Fruit fly (Drosophila melanogaster) whole organism, embryonic: ENCODE data around the gene RpS25.

Source experiments
- B-H2 ChIP-seq: fragments of 200-800 bp; sonication (Bioruptor generic); optimal IDR thresholded peaks from 2 replicates; lab custom pipeline; 2018; ENCODE audit warnings: missing biosample characterization, mild to moderate bottlenecking, missing genetic modification characterization
- BEAF-32 ChIP-seq: fragments of 200-800 bp; sonication (Bioruptor generic); optimal IDR thresholded peaks from 3 replicates; lab custom pipeline; 2017; ENCODE audit warnings: missing biosample characterization, missing genetic modification characterization, mild to moderate bottlenecking, moderate library complexity, missing genetic modification reagents
- CG11456 ChIP-seq: fragments of 200-800 bp; sonication (Bioruptor generic); IDR thresholded peaks from 3 replicates; pipeline ENCODE4 v1.3.6; 2022; ENCODE audit warnings: missing biosample characterization, missing genetic modification characterization
- CG1603 ChIP-seq: fragments of 200-800 bp; sonication (Bioruptor generic); optimal IDR thresholded peaks from 2 replicates; lab custom pipeline; 2019; ENCODE audit warnings: missing biosample characterization, mild to moderate bottlenecking, missing genetic modification characterization, moderate library complexity
- CG16863 ChIP-seq: fragments of 200-800 bp; sonication (Bioruptor generic); optimal IDR thresholded peaks from 3 replicates; lab custom pipeline; 2016; ENCODE audit warnings: missing biosample characterization, missing genetic modification characterization
- CG17385 ChIP-seq: fragments of 200-800 bp; sonication (Bioruptor generic); optimal IDR thresholded peaks from 3 replicates; lab custom pipeline; 2018; ENCODE audit warnings: missing biosample characterization, mild to moderate bottlenecking, missing genetic modification characterization
- CG17802 ChIP-seq: fragments of 200-800 bp; sonication (Bioruptor generic); optimal IDR thresholded peaks from 2 replicates; lab custom pipeline; 2018; ENCODE audit warnings: missing biosample characterization, mild to moderate bottlenecking, missing genetic modification characterization, moderate library complexity
- CG18599 ChIP-seq: fragments of 200-800 bp; sonication (Bioruptor generic); optimal IDR thresholded peaks from 3 replicates; lab custom pipeline; 2017; ENCODE audit warnings: missing biosample characterization, missing genetic modification characterization, mild to moderate bottlenecking, moderate library complexity, missing genetic modification reagents
- CG2116 ChIP-seq: fragments of 200-800 bp; sonication (Bioruptor generic); optimal IDR thresholded peaks from 3 replicates; lab custom pipeline; 2018; ENCODE audit warnings: missing biosample characterization, mild to moderate bottlenecking, missing genetic modification characterization
- CG3065 ChIP-seq: fragments of 200-800 bp; sonication (Bioruptor generic); optimal IDR thresholded peaks from 2 replicates; lab custom pipeline; 2016; ENCODE audit warnings: missing biosample characterization, missing genetic modification characterization
- CG32772 ChIP-seq: fragments of 200-800 bp; sonication (Bioruptor generic); IDR thresholded peaks from 2 replicates; pipeline ENCODE4 v1.3.6; 2022; ENCODE audit warnings: missing biosample characterization, missing genetic modification characterization
- CG42726 ChIP-seq: fragments of 200-800 bp; sonication (Bioruptor generic); IDR thresholded peaks from 2 replicates; pipeline ENCODE4 v1.3.6; 2022; ENCODE audit warnings: missing biosample characterization, missing genetic modification characterization; ENCODE audit not compliant: partially characterized antibody
- CG4404 ChIP-seq: fragments of 200-800 bp; sonication (Bioruptor generic); IDR thresholded peaks from 2 replicates; pipeline ENCODE4 v1.3.6; 2022; ENCODE audit warnings: missing biosample characterization, missing genetic modification characterization
- CG4424 ChIP-seq: fragments of 200-800 bp; sonication (Bioruptor generic); optimal IDR thresholded peaks from 3 replicates; lab custom pipeline; 2016; ENCODE audit warnings: missing biosample characterization, missing genetic modification characterization
- CG4617 ChIP-seq: fragments of 200-800 bp; sonication (Bioruptor generic); optimal IDR thresholded peaks from 3 replicates; lab custom pipeline; 2016; ENCODE audit warnings: missing biosample characterization, missing genetic modification characterization, borderline replicate concordance
- CG7556 ChIP-seq: fragments of 200-800 bp; sonication (Bioruptor generic); optimal IDR thresholded peaks from 2 replicates; lab custom pipeline; 2017; ENCODE audit warnings: missing biosample characterization, mild to moderate bottlenecking, missing genetic modification characterization
- CG8388 ChIP-seq: fragments of 200-800 bp; sonication (Bioruptor generic); optimal IDR thresholded peaks from 2 replicates; lab custom pipeline; 2019; ENCODE audit warnings: missing biosample characterization, mild to moderate bottlenecking, missing genetic modification characterization, moderate library complexity
- Chrac-16 ChIP-seq: fragments of 200-800 bp; sonication (Bioruptor generic); optimal IDR thresholded peaks from 3 replicates; lab custom pipeline; 2016; ENCODE audit warnings: missing biosample characterization, missing genetic modification characterization
- E2f1 ChIP-seq: fragments of 200-800 bp; sonication (Bioruptor generic); IDR thresholded peaks from 2 replicates; pipeline ENCODE4 v1.3.6; 2022; ENCODE audit warnings: missing biosample characterization, missing genetic modification characterization
- E2f2 ChIP-seq: fragments of 200-800 bp; sonication (Bioruptor generic); IDR thresholded peaks from 2 replicates; pipeline ENCODE4 v1.3.6; 2022; ENCODE audit warnings: missing biosample characterization, missing genetic modification characterization
- Gug ChIP-seq: fragments of 200-800 bp; sonication (Bioruptor generic); IDR thresholded peaks from 4 replicates; pipeline ENCODE4 v1.3.6; 2022; ENCODE audit warnings: missing biosample characterization, missing genetic modification characterization
- Hmr ChIP-seq: fragments of 200-800 bp; sonication (Bioruptor generic); optimal IDR thresholded peaks from 3 replicates; lab custom pipeline; 2017; ENCODE audit warnings: mild to moderate bottlenecking, missing biosample characterization, missing genetic modification reagents, missing genetic modification characterization
- Nf-YA ChIP-seq: fragments of 200-800 bp; sonication (Bioruptor generic); IDR thresholded peaks from 2 replicates; pipeline ENCODE4 v1.3.6; 2022; ENCODE audit warnings: missing biosample characterization, missing genetic modification characterization
- Sin3A ChIP-seq: fragments of >200 bp; optimal IDR thresholded peaks from 2 replicates; lab custom pipeline; 2018
- bcd ChIP-seq: fragments of 200-800 bp; sonication (Bioruptor generic); optimal IDR thresholded peaks from 2 replicates; lab custom pipeline; 2017; ENCODE audit warnings: missing biosample characterization, mild to moderate bottlenecking, missing genetic modification characterization
- bsh ChIP-seq, 2 experiments: fragments of 200-800 bp; sonication (Bioruptor generic); optimal IDR thresholded peaks; 2 replicates each; lab custom pipeline; 2017 to 2018; ENCODE audit warnings: mild to moderate bottlenecking in 2 of 2, missing biosample characterization in 2 of 2, missing genetic modification characterization in 2 of 2, moderate library complexity in 1 of 2
- cas ChIP-seq: fragments of 200-800 bp; sonication (Bioruptor generic); IDR thresholded peaks from 2 replicates; pipeline ENCODE4 v1.3.6; 2022; ENCODE audit warnings: missing biosample characterization, missing genetic modification characterization
- dpn ChIP-seq, 2 experiments: fragments of 200-800 bp; sonication (Bioruptor generic); optimal IDR thresholded peaks; 3 replicates each; lab custom pipeline; 2016; ENCODE audit warnings: missing biosample characterization in 2 of 2, missing genetic modification characterization in 2 of 2
- ems ChIP-seq: fragments of 200-800 bp; sonication (Bioruptor generic); optimal IDR thresholded peaks from 3 replicates; lab custom pipeline; 2016; ENCODE audit warnings: missing biosample characterization, missing genetic modification characterization
- esg ChIP-seq: fragments of 200-800 bp; sonication (Bioruptor generic); conservative IDR thresholded peaks from 2 replicates; pipeline ENCODE4 v1.3.6; 2022; ENCODE audit warnings: missing biosample characterization, missing genetic modification characterization
- gce ChIP-seq: fragments of 200-800 bp; sonication (Bioruptor generic); IDR thresholded peaks from 3 replicates; pipeline ENCODE4 v1.3.6; 2022; ENCODE audit warnings: missing biosample characterization, missing genetic modification characterization
- grn ChIP-seq: fragments of 200-800 bp; sonication (Bioruptor generic); optimal IDR thresholded peaks from 3 replicates; lab custom pipeline; 2017; ENCODE audit warnings: missing biosample characterization, missing genetic modification characterization
- gro ChIP-seq: fragments of 200-800 bp; sonication (Bioruptor generic); optimal IDR thresholded peaks from 2 replicates; lab custom pipeline; 2016; ENCODE audit warnings: missing biosample characterization, missing genetic modification characterization
- hth ChIP-seq: fragments of >200 bp; optimal IDR thresholded peaks from 2 replicates; lab custom pipeline; 2017; ENCODE audit warnings: inconsistent platforms
- ind ChIP-seq: fragments of 200-800 bp; sonication (Bioruptor generic); optimal IDR thresholded peaks from 3 replicates; lab custom pipeline; 2016; ENCODE audit warnings: missing biosample characterization, missing genetic modification characterization
- kay ChIP-seq: fragments of 200-800 bp; sonication (Bioruptor generic); optimal IDR thresholded peaks from 2 replicates; lab custom pipeline; 2016; ENCODE audit warnings: missing biosample characterization, missing genetic modification characterization
- klu ChIP-seq: fragments of 200-800 bp; sonication (Bioruptor generic); IDR thresholded peaks from 2 replicates; pipeline ENCODE4 v1.3.6; 2022; ENCODE audit warnings: missing biosample characterization, missing genetic modification characterization
- odd ChIP-seq: fragments of 200-800 bp; sonication (Bioruptor generic); optimal IDR thresholded peaks from 2 replicates; lab custom pipeline; 2017; ENCODE audit warnings: missing biosample characterization, mild to moderate bottlenecking, missing genetic modification characterization
- onecut ChIP-seq: fragments of 200-800 bp; sonication (Bioruptor generic); IDR thresholded peaks from 2 replicates; pipeline ENCODE4 v1.3.6; 2022; ENCODE audit warnings: missing biosample characterization, missing genetic modification characterization
- org-1 ChIP-seq: fragments of 200-800 bp; sonication (Bioruptor generic); optimal IDR thresholded peaks from 2 replicates; lab custom pipeline; 2017; ENCODE audit warnings: missing biosample characterization, missing genetic modification characterization
- pita ChIP-seq: fragments of 200-800 bp; sonication (Bioruptor generic); optimal IDR thresholded peaks from 2 replicates; lab custom pipeline; 2017; ENCODE audit warnings: missing biosample characterization, mild to moderate bottlenecking, missing genetic modification characterization
- prd ChIP-seq, 3 experiments: fragments of >200 bp in 2 of 3; fragments of 200-800 bp in 1 of 3; sonication (Bioruptor generic) in 1 of 3; optimal IDR thresholded peaks in 2 of 3; IDR thresholded peaks in 1 of 3; 2 replicates in 2 of 3; 3 replicates in 1 of 3; pipeline versions ENCODE4 v1.3.6 to Lab custom; 2017 to 2022; ENCODE audit warnings: missing biosample characterization in 1 of 3, missing genetic modification characterization in 1 of 3
- slbo ChIP-seq: fragments of 200-800 bp; sonication (Bioruptor generic); IDR thresholded peaks from 2 replicates; pipeline ENCODE4 v1.3.6; 2022; ENCODE audit warnings: missing biosample characterization, missing genetic modification characterization
- stwl ChIP-seq: fragments of 200-800 bp; sonication (Bioruptor generic); optimal IDR thresholded peaks from 3 replicates; lab custom pipeline; 2018; ENCODE audit warnings: missing biosample characterization, mild to moderate bottlenecking, missing genetic modification characterization, moderate library complexity
- tin ChIP-seq: fragments of 200-800 bp; sonication (Bioruptor generic); optimal IDR thresholded peaks from 3 replicates; lab custom pipeline; 2016; ENCODE audit warnings: missing biosample characterization, missing genetic modification characterization
- trem ChIP-seq: fragments of 200-800 bp; optimal IDR thresholded peaks from 3 replicates; lab custom pipeline; 2019; ENCODE audit warnings: missing biosample characterization, mild to moderate bottlenecking, missing genetic modification characterization, moderate library complexity
- tx ChIP-seq: fragments of 200-800 bp; sonication (Bioruptor generic); optimal IDR thresholded peaks from 2 replicates; lab custom pipeline; 2016; ENCODE audit warnings: missing biosample characterization, missing genetic modification characterization
- vfl ChIP-seq: fragments of 200-800 bp; sonication (Bioruptor generic); optimal IDR thresholded peaks from 2 replicates; lab custom pipeline; 2016; ENCODE audit warnings: missing biosample characterization, missing genetic modification characterization
- zen2 ChIP-seq: fragments of 200-800 bp; sonication (Bioruptor generic); IDR thresholded peaks from 3 replicates; pipeline ENCODE4 v1.3.6; 2022; ENCODE audit warnings: missing biosample characterization, missing genetic modification characterization; ENCODE audit not compliant: partially characterized antibody

Gene RpS25

dm6 chr3R:11221437-11222230 lies 5.5 kb upstream of the RpS25 start, which contains the start of the genes CG6693 and RpL3 (continued):
- peak; percentile 77; the same call in 1 of the 2 replicates for TF ChIP-seq CG42726
- peak; percentile 14 for TF ChIP-seq kay (GFP tag; lab: Kevin White, UChicago)
- no peak for TF ChIP-seq hth (lab: Kevin White, UChicago)
- no peak for TF ChIP-seq CG32772 (GFP tag; lab: Robert Waterston, UW)
- TF ChIP-seq CG2116 (GFP tag; lab: Kevin White, UChicago): peak; percentile 70
- peak; percentile 58 for TF ChIP-seq CG8388 (GFP tag; lab: Kevin White, UChicago)
- peak; percentile 89 for TF ChIP-seq B-H2
- peak; percentile 20; the same call in 1 of the 4 replicates for TF ChIP-seq Gug (GFP tag; lab: Robert Waterston, UW)
- TF ChIP-seq CG7556: peak; percentile 56
- peak; percentile 49 for TF ChIP-seq stwl (tag; lab: Kevin White, UChicago)
- no peak for TF ChIP-seq CG4404 (GFP tag; lab: Robert Waterston, UW)
- peak; percentile 56 for TF ChIP-seq org-1 (GFP tag; lab: Kevin White, UChicago)
- TF ChIP-seq tx (GFP tag; lab: Kevin White, UChicago): no peak
- peak; percentile 32 to 63 for TF ChIP-seq dpn (GFP tag; optimal IDR thresholded peaks at IDR 0.05; lab: Kevin White, UChicago)
- TF ChIP-seq grn: peak; percentile 65
- TF ChIP-seq CG4424 (GFP tag; lab: Kevin White, UChicago): peak; percentile 56
- peak; percentile 72 for TF ChIP-seq CG18599
- peak; percentile 76 for TF ChIP-seq Nf-YA
- no peak for TF ChIP-seq zen2 (GFP tag; lab: Robert Waterston, UW)
- peak; percentile 94 for TF ChIP-seq Hmr (GFP tag; lab: Kevin White, UChicago)
- TF ChIP-seq gro (GFP tag; lab: Kevin White, UChicago): peak; percentile 87
- peak; percentile 99 for TF ChIP-seq Sin3A (lab: Kevin White, UChicago)
- peak; percentile 55; the same call in 1 of the 2 replicates for TF ChIP-seq cas (GFP tag; lab: Robert Waterston, UW)
- TF ChIP-seq klu (GFP tag; lab: Robert Waterston, UW): no peak
- peak; percentile 23 for TF ChIP-seq CG17802
- peak; percentile 46 for TF ChIP-seq ems
- TF ChIP-seq BEAF-32 (GFP tag; lab: Kevin White, UChicago): peak; percentile 61
- no peak for TF ChIP-seq Chrac-16 (GFP tag; lab: Kevin White, UChicago)
- peak; percentile 63 for TF ChIP-seq vfl (GFP tag; lab: Kevin White, UChicago)
- peak; percentile 84 for TF ChIP-seq onecut (GFP tag; lab: Robert Waterston, UW)
- peak; percentile 32 for TF ChIP-seq ind
- peak; percentile 47; the same call in 1 of the 2 replicates for TF ChIP-seq E2f1
- TF ChIP-seq pita (GFP tag; lab: Kevin White, UChicago): peak; percentile 87
- peak; percentile 84 for TF ChIP-seq CG11456
- TF ChIP-seq E2f2 (GFP tag; lab: Robert Waterston, UW): peak; percentile 82
- no peak for TF ChIP-seq prd (optimal IDR thresholded peaks at IDR 0.05; lab: Kevin White, UChicago)
- TF ChIP-seq prd (GFP tag; IDR thresholded peaks at IDR 0.05; lab: Robert Waterston, UW): peak; percentile 43; the same call in 2 of the 3 replicates
- TF ChIP-seq CG1603 (tag; lab: Kevin White, UChicago): peak; percentile 90
- peak; percentile 88 for TF ChIP-seq CG17385 (GFP tag; lab: Kevin White, UChicago)
- peak; percentile 59 for TF ChIP-seq slbo (GFP tag; lab: Robert Waterston, UW)
- TF ChIP-seq odd (GFP tag; lab: Kevin White, UChicago): peak; percentile 89
- peak; percentile 50 for TF ChIP-seq CG4617 (GFP tag; lab: Kevin White, UChicago)
- TF ChIP-seq trem (tag; lab: Kevin White, UChicago): peak; percentile 94
- TF ChIP-seq tin (GFP tag; lab: Kevin White, UChicago): peak; percentile 21
- peak; percentile 84 for TF ChIP-seq gce (GFP tag; lab: Robert Waterston, UW)
- TF ChIP-seq CG3065: peak; percentile 18
- peak; percentile 79 for TF ChIP-seq bcd (GFP tag; lab: Kevin White, UChicago)
- peak; percentile 63 to 66 for TF ChIP-seq bsh (GFP tag; optimal IDR thresholded peaks at IDR 0.05; lab: Kevin White, UChicago)
- no peak for TF ChIP-seq esg
- TF ChIP-seq CG16863 (GFP tag; lab: Kevin White, UChicago): peak; percentile 58
